Worm (Caenorhabditis elegans) whole organism, L3 larva: ENCODE measurements around the gene Y53F4B.24.

Experiments
- ama-1 ChIP-seq: fragments of 150-350 bp; optimal IDR thresholded peaks from 2 replicates; lab custom pipeline; 2018
- ceh-82 ChIP-seq: fragments of 150-350 bp; optimal IDR thresholded peaks from 2 replicates; lab custom pipeline; 2014; ENCODE audit warnings: missing biosample characterization, missing genetic modification characterization
- egl-5 ChIP-seq: fragments of 150-350 bp; optimal IDR thresholded peaks from 2 replicates; lab custom pipeline; 2017; ENCODE audit warnings: missing biosample characterization, missing genetic modification reagents, missing genetic modification characterization, inconsistent platforms
- lin-39 ChIP-seq: fragments of 150-350 bp; optimal IDR thresholded peaks from 2 replicates; lab custom pipeline; 2018; ENCODE audit warnings: missing biosample characterization, missing genetic modification reagents, missing genetic modification characterization
- nfya-1 ChIP-seq: sonication (generic microtip); optimal IDR thresholded peaks from 2 replicates; lab custom pipeline; 2017; ENCODE audit warnings: missing genetic modification characterization, mild to moderate bottlenecking, missing compliant biosample characterization, antibody characterized with exemption, moderate library complexity; ENCODE audit not compliant: insufficient read depth
- nhr-237 ChIP-seq: fragments of 150-350 bp; optimal IDR thresholded peaks from 2 replicates; lab custom pipeline; 2014; ENCODE audit warnings: missing biosample characterization, missing genetic modification characterization
- nhr-28 ChIP-seq: fragments of 150-350 bp; optimal IDR thresholded peaks from 2 replicates; lab custom pipeline; 2014; ENCODE audit warnings: missing biosample characterization, missing genetic modification characterization
- snpc-4 ChIP-seq: fragments of 150-350 bp; optimal IDR thresholded peaks from 2 replicates; lab custom pipeline; 2014; ENCODE audit warnings: missing biosample characterization, missing genetic modification characterization

DNA sequence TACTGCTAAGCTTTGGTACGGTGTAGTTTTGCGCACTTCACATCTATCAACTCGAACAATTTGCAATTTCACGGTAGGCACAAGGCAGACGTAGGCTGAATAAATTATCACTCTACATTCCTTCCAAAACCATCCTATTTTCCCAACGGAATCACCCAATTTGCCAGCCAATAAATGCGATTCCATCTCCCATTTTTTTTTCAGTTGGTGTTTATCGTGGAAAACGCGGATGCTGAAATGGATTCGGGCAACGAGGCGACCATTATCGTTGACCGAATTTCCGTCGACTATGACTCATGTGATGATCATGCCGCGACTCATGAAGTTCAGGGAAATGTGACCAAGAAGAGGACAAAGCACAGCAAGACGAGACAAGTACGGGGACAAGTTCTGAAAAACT lies 14.2 kb upstream of the Y53F4B.24 start:
- peak; percentile 61 for TF ChIP-seq egl-5
- no peak for TF ChIP-seq lin-39 (tag; lab: Kevin White, UChicago)
- no peak for TF ChIP-seq nfya-1 (tag; lab: Kevin White, UChicago)
- no peak for TF ChIP-seq nhr-28 (tag; lab: Kevin White, UChicago)
- TF ChIP-seq ama-1 = no peak
- no peak for TF ChIP-seq nhr-237
- TF ChIP-seq ceh-82 (tag; lab: Kevin White, UChicago) = no peak
- no peak for TF ChIP-seq snpc-4 (tag; lab: Kevin White, UChicago)
